Worm (Caenorhabditis elegans): ENCODE results near the gene T16H12.9.

T16H12.9 gene

DNA sequence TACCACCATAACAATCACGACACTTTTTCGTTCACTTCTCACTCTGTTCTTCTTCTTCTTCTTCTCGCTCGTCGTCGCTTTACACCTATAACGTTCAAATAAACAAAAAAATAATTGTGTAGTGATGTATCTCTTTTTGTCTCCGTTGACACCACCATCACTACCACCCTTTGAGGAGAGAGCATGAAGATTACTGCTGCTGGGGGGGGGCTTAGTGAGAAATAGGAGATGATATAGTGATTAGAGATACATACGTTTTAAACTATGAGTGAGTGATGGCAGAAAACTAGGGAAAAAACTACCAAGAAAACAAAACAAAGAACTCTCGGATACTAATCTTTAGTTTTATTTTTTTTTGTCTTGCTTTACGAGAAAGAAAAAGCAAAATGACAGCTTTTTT lies 17.3 kb downstream of the T16H12.9 start:
- TF ChIP-seq blmp-1 (tag; optimal IDR thresholded peaks at IDR 0.05) (no peak), rnt-1 (tag; optimal IDR thresholded peaks at IDR 0.05) (peak; percentile 33), ztf-4 (tag; optimal IDR thresholded peaks at IDR 0.05) (no peak), sptf-1 (tag; optimal IDR thresholded peaks at IDR 0.05) (no peak), C34B4.2 (tag; optimal IDR thresholded peaks at IDR 0.05) (no peak), lsy-2 (tag; optimal IDR thresholded peaks at IDR 0.05) (peak; percentile 15 to 46), lin-14 (GFP tag; optimal IDR thresholded peaks at IDR 0.05) (peak; percentile 75), dpl-1 (GFP tag; optimal IDR thresholded peaks at IDR 0.05) (no peak), nhr-84 (tag; optimal IDR thresholded peaks at IDR 0.05) (no peak), fos-1 (tag; optimal IDR thresholded peaks at IDR 0.05) (no peak), sox-4 (tag; optimal IDR thresholded peaks at IDR 0.05) (no peak), nhr-12 (tag; optimal IDR thresholded peaks at IDR 0.05) (no peak), nhr-19 (GFP tag; conservative IDR thresholded peaks at IDR 0.05) (0 out of 2 replicates have a peak, but pooled peaks have one; percentile 6), lin-15B (tag; optimal IDR thresholded peaks at IDR 0.05) (no peak), fkh-10 (GFP tag; optimal IDR thresholded peaks at IDR 0.05) (no peak), efl-1 (optimal IDR thresholded peaks at IDR 0.05) (no peak), efl-1 (GFP tag; optimal IDR thresholded peaks at IDR 0.05 in 1 of 2) (no peak), snu-23 (GFP tag; optimal IDR thresholded peaks at IDR 0.05) (peak; percentile 33), ceh-90 (tag; optimal IDR thresholded peaks at IDR 0.05) (no peak), xbp-1 (tag; optimal IDR thresholded peaks at IDR 0.05) (no peak), pqm-1 (tag; optimal IDR thresholded peaks at IDR 0.05) (no peak), nhr-71 (tag; optimal IDR thresholded peaks at IDR 0.05) (peak; percentile 42)

DNA sequence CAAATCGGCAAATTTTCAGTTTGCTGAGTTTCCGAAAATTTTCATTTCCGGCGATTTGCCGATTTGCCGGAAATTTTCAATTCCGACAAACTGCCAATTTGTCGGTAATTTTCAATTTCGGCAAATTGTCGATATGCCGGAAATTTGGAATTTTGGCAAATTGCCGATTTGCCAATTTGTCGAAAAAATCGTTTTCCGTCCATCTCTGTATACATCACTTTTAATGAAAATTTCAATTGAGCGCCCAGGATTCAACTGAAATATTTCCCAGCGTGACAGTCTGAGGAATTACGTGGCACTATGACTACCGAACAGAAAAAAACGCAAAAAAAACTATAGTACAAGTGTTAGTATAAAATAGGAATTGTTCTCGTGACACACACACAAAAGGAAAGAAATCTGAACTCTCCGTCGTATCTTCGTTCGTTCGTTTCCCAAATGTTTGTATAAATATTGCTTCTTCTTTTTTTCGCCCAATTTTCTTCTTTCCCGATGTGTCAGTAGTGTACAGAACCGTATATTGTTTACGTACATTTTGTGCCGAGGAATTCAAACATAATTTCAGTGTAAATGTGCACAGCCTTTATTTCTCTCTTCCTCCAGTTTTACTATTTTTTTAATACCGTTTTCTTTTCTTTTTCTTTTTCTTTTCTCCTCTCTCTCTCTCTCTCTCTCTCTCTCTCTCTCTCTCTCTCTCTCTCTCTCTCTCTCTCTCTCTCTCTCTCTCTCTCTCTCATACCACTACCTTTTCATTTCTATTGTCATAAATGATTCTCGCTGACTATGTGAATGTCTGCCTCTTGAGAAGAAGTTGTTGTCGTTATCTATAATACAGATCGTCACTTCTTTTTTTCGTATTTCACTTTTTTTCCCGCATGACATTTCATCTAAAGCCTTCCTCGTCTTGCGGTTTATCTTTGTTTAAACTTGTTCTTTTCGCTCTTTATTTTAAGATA lies 23.7 kb downstream of the T16H12.9 start:
- TF ChIP-seq alr-1 (tag; optimal IDR thresholded peaks at IDR 0.05; ENCODE audit: borderline replicate concordance) (no peak), ceh-82 (tag; optimal IDR thresholded peaks at IDR 0.05) (no peak), hlh-4 (tag; optimal IDR thresholded peaks at IDR 0.05) (no peak), elt-3 (tag; optimal IDR thresholded peaks at IDR 0.05) (peak in 2 of 6 experiments; percentile 13 to 37), C16A3.4 (tag; optimal IDR thresholded peaks at IDR 0.05) (no peak), jun-1 (tag; optimal IDR thresholded peaks at IDR 0.05) (no peak), lir-3 (tag; optimal IDR thresholded peaks at IDR 0.05; ENCODE audit: poor library complexity) (no peak), unc-98 (GFP tag; IDR thresholded peaks at IDR 0.05) (no peak), hpl-2 (GFP tag; optimal IDR thresholded peaks at IDR 0.05) (no peak), nhr-237 (tag; optimal IDR thresholded peaks at IDR 0.05) (no peak), efl-1 (optimal IDR thresholded peaks at IDR 0.05) (peak; percentile 34 to 35), efl-1 (GFP tag; optimal IDR thresholded peaks at IDR 0.05 in 1 of 2) (peak in 1 of 2 experiments; percentile 91), nhr-20 (tag; optimal IDR thresholded peaks at IDR 0.05) (no peak), lsy-2 (tag; optimal IDR thresholded peaks at IDR 0.05) (peak in 1 of 2 experiments; percentile 27), zag-1 (tag; optimal IDR thresholded peaks at IDR 0.05) (no peak), skn-1 (tag; optimal IDR thresholded peaks at IDR 0.05) (no peak), rnt-1 (tag; optimal IDR thresholded peaks at IDR 0.05) (no peak), zip-4 (GFP tag; optimal IDR thresholded peaks at IDR 0.05) (no peak), ama-1 (optimal IDR thresholded peaks at IDR 0.05) (no peak), nhr-90 (tag; optimal IDR thresholded peaks at IDR 0.05; ENCODE audit: poor library complexity) (no peak), blmp-1 (tag; optimal IDR thresholded peaks at IDR 0.05) (peak; percentile 90), ets-5 (GFP tag; IDR thresholded peaks at IDR 0.05) (no peak), egl-13 (tag; optimal IDR thresholded peaks at IDR 0.05) (no peak), unc-30 (tag; optimal IDR thresholded peaks at IDR 0.05) (no peak), fkh-10 (GFP tag; optimal IDR thresholded peaks at IDR 0.05) (no peak), unc-86 (tag; optimal IDR thresholded peaks at IDR 0.05) (no peak), C34B4.2 (tag; optimal IDR thresholded peaks at IDR 0.05) (no peak), aly-2 (tag; optimal IDR thresholded peaks at IDR 0.05) (no peak), nhr-71 (tag; optimal IDR thresholded peaks at IDR 0.05) (no peak), pax-3 (tag; optimal IDR thresholded peaks at IDR 0.05) (peak; percentile 20), nhr-19 (GFP tag; conservative IDR thresholded peaks at IDR 0.05) (peak; percentile 45), mep-1 (tag; optimal IDR thresholded peaks at IDR 0.05) (peak; percentile 20), C04F5.9 (tag; optimal IDR thresholded peaks at IDR 0.05) (no peak), mef-2 (tag; optimal IDR thresholded peaks at IDR 0.05) (no peak), lin-15B (tag; optimal IDR thresholded peaks at IDR 0.05) (no peak), ceh-8 (GFP tag; optimal IDR thresholded peaks at IDR 0.05) (no peak), unc-130 (tag; optimal IDR thresholded peaks at IDR 0.05) (no peak), irx-1 (tag; optimal IDR thresholded peaks at IDR 0.05) (no peak)
